Fruit fly (Drosophila melanogaster): ENCODE data around the gene CG10462.

CG10462 gene

dm6 chr2L:19735635-19736109, at the start of gene CG10462, which contains the start of gene Nf-YB:
TSS of gene CG10462 (minus strand) at chr2L:19735980.
TSS of gene Nf-YB (plus strand) at chr2L:19736044.
- no peak for TF ChIP-seq noc (tag; optimal IDR thresholded peaks at IDR 0.05)

- no peak for TF ChIP-seq noc (tag; optimal IDR thresholded peaks at IDR 0.05)
Measured at dm6 chr2L:19784827-19785569, 49.2 kb upstream of the CG10462 start.

dm6 chr2L:19774278-19774677, 38.5 kb upstream of the CG10462 start:
- no peak for TF ChIP-seq noc (tag; optimal IDR thresholded peaks at IDR 0.05)

dm6 chr2L:19769703-19770102, 33.9 kb upstream of the CG10462 start:
- TF ChIP-seq noc (tag; optimal IDR thresholded peaks at IDR 0.05) = no peak

dm6 chr2L:19768967-19769366, 33.2 kb upstream of the CG10462 start, which contains the start of gene bsh:
TSS of gene bsh (minus strand) at chr2L:19769067.
- no peak for TF ChIP-seq noc (tag; optimal IDR thresholded peaks at IDR 0.05)

- no peak for TF ChIP-seq noc (tag; optimal IDR thresholded peaks at IDR 0.05)
Measured at dm6 chr2L:19765406-19765805, 29.6 kb upstream of the CG10462 start.

DNA sequence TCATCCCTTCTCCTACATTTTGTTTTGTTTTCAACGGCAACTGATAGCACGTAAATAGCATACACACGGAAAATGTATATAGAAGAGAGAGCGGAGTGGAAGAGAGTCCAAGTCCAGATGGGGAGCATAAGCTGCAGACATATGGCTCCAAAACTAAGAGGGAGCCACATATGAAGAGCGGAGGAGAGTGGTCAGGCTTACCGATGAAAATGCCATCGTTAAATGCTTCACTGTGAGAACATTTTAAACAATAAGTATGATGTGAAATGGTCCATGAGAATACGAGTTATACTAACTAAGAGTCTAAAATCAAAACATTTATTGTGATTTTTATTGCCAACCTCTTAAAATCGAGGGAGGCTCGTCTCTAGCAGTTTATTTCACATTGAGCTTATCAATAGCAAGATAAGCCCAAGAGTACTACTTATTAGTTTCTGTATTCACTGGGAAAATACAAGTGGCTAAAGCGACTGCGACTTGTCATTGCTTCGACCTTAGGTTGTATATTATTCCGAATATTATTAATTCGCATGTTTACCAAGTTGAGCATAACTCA, 28.9 kb upstream of the CG10462 start:
- no peak for TF ChIP-seq noc (tag; optimal IDR thresholded peaks at IDR 0.05)

DNA sequence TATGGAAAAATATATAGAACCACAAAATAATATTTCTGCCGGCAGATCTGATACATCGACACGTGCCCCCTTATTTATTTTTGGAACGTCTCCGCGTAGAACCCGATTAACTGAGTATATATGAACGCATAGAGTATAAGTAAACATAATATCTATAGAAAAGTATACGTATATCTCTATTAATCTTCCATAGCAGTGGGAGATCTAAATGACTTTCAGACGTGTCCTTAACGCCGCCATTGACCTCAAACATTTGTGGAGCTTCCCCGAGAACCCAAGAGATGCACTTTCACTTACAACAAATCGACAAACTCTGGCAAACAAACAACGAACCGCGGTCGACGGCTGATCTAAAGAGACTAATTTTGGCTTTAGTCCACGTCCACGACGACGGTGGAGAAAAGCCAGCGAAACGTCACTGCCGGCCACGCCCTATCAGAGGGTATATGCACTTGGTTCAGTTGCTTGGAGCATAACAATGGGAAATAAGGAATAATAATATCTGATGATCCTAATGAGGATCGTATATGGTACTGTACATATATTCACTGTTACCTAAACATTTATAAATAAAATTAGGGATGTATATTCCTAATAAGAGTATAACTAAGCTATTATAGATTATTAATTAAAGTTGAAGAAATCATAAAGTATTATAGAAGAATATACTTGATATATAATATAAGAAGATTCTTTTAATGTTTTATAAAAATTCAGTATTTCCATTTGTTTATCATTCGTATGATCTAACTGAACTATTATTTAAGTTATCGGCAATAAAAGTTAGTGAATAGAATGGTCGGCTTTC, 28.2 kb upstream of the CG10462 start, which contains the start of gene fbp:
Gene fbp (minus strand): TSS at position 364 of the 808 bp plus-strand sequence.
- peak; percentile 83 for TF ChIP-seq noc (tag; optimal IDR thresholded peaks at IDR 0.05)

dm6 chr2L:19763446-19763772, 27.6 kb upstream of the CG10462 start:
- no peak for TF ChIP-seq noc (tag; optimal IDR thresholded peaks at IDR 0.05)

dm6 chr2L:19758511-19759128, 22.8 kb upstream of the CG10462 start, which contains the start of the genes CG10628 and Dus3:
TSS of gene CG10628 (minus strand) at chr2L:19758615.
TSS of gene Dus3 (plus strand) at chr2L:19758879.
- TF ChIP-seq noc (tag; optimal IDR thresholded peaks at IDR 0.05) = peak; percentile 85

DNA sequence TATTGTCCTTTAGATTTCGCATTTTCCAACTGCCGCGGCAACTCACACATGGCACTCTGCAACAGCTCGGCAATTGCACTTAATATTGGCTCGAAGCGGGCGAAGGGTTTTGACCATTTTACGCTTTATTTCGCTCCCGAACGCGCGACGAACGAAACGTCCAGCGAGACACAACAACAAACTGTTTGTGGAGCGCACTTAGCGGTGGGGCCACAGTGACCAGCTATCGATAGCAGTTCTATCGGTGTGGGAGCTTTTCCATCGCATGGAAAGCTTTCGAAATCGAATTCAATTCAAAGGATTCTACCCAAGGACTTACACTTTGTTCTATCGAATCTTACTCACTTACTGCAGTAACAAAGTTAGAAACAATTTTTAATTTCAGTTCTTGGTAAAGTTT, 20.9 kb upstream of the CG10462 start, which contains the start of gene CG10631:
Gene CG10631 (minus strand): TSS at position 189 of the 400 bp plus-strand sequence.
- TF ChIP-seq noc (tag; optimal IDR thresholded peaks at IDR 0.05) = no peak

- no peak for TF ChIP-seq noc (tag; optimal IDR thresholded peaks at IDR 0.05)
Measured at dm6 chr2L:19756040-19756439, 20.3 kb upstream of the CG10462 start.

DNA sequence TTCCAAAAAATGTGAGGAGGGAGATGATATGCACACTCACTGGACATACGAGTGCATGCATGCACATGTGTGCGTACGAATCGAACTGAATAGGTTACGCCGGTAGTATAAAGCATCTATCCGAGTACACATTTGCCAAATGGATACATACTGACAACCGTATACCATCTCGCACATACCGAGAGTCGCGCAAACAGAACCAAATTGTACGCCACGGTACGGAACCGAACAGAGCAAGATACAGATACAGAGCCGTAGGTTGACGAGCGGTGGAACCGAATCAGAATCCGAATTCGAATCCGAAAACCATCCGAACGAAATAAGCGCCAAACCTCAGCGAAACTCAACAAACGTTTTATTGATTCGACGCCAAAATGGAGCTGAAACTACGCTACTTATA, 19.2 kb upstream of the CG10462 start:
- TF ChIP-seq noc (tag; optimal IDR thresholded peaks at IDR 0.05) = no peak

- no peak for TF ChIP-seq noc (tag; optimal IDR thresholded peaks at IDR 0.05)
Measured at dm6 chr2L:19750571-19750970, 14.8 kb upstream of the CG10462 start.

dm6 chr2L:19722517-19722916, 13.3 kb downstream of the CG10462 start:
- TF ChIP-seq noc (tag; optimal IDR thresholded peaks at IDR 0.05) = no peak

dm6 chr2L:19700868-19701267, 34.9 kb downstream of the CG10462 start, which contains the start of gene scw:
TSS of gene scw (minus strand) at chr2L:19700968.
- TF ChIP-seq noc (tag; optimal IDR thresholded peaks at IDR 0.05) = no peak

All from whole organism, larva.